Fruit fly (Drosophila melanogaster) whole organism, embryonic: Measurements from ENCODE around the gene CG15642.

Source experiments
- Abd-B ChIP-seq: fragments of 200-800 bp; sonication (Bioruptor generic); optimal IDR thresholded peaks from 2 replicates; lab custom pipeline; 2018; ENCODE audit warnings: missing biosample characterization, mild to moderate bottlenecking, missing genetic modification characterization, moderate library complexity
- Ada2b ChIP-seq: fragments of 200-800 bp; sonication (Bioruptor generic); IDR thresholded peaks from 2 replicates; pipeline ENCODE4 v1.3.6; 2022; ENCODE audit warnings: missing biosample characterization, missing genetic modification characterization
- Atf-2 ChIP-seq: fragments of 200-800 bp; sonication (Bioruptor generic); optimal IDR thresholded peaks from 2 replicates; lab custom pipeline; 2016; ENCODE audit warnings: missing biosample characterization, missing genetic modification characterization
- Atf3 ChIP-seq: fragments of 200-800 bp; sonication (Bioruptor generic); optimal IDR thresholded peaks from 3 replicates; lab custom pipeline; 2016; ENCODE audit warnings: missing biosample characterization, missing genetic modification characterization
- CG11398 ChIP-seq: fragments of 200-800 bp; sonication (Bioruptor generic); optimal IDR thresholded peaks from 2 replicates; lab custom pipeline; 2016; ENCODE audit warnings: missing biosample characterization, missing genetic modification characterization
- CG12071 ChIP-seq: fragments of 200-800 bp; sonication (Bioruptor generic); optimal IDR thresholded peaks from 3 replicates; lab custom pipeline; 2018; ENCODE audit warnings: missing biosample characterization, mild to moderate bottlenecking, missing genetic modification characterization
- CG1529 ChIP-seq: fragments of 200-800 bp; sonication (Bioruptor generic); optimal IDR thresholded peaks from 3 replicates; lab custom pipeline; 2018; ENCODE audit warnings: missing biosample characterization, missing genetic modification characterization
- CG1647 ChIP-seq: fragments of 200-800 bp; sonication (Bioruptor generic); optimal IDR thresholded peaks from 3 replicates; lab custom pipeline; 2016; ENCODE audit warnings: missing biosample characterization, missing genetic modification characterization
- CG17612 ChIP-seq: fragments of 200-800 bp; sonication (Bioruptor generic); IDR thresholded peaks from 2 replicates; pipeline ENCODE4 v1.3.6; 2022; ENCODE audit warnings: missing biosample characterization, missing genetic modification characterization
- CG17829 ChIP-seq: fragments of 200-800 bp; optimal IDR thresholded peaks from 2 replicates; lab custom pipeline; 2019; ENCODE audit warnings: missing biosample characterization, mild to moderate bottlenecking, missing genetic modification characterization, moderate library complexity
- CG17912 ChIP-seq: fragments of 200-800 bp; sonication (Bioruptor generic); optimal IDR thresholded peaks from 2 replicates; lab custom pipeline; 2018; ENCODE audit warnings: missing biosample characterization, mild to moderate bottlenecking, missing genetic modification characterization
- CG18011 ChIP-seq: fragments of 200-800 bp; sonication (Bioruptor generic); optimal IDR thresholded peaks from 2 replicates; lab custom pipeline; 2017; ENCODE audit warnings: missing biosample characterization, missing genetic modification characterization, mild to moderate bottlenecking, moderate library complexity, missing genotype
- CG1832 ChIP-seq: fragments of 200-800 bp; sonication (Bioruptor generic); optimal IDR thresholded peaks from 2 replicates; lab custom pipeline; 2017; ENCODE audit warnings: missing biosample characterization, mild to moderate bottlenecking, missing genetic modification characterization, inconsistent platforms
- CG18599 ChIP-seq: fragments of 200-800 bp; sonication (Bioruptor generic); optimal IDR thresholded peaks from 3 replicates; lab custom pipeline; 2017; ENCODE audit warnings: missing biosample characterization, missing genetic modification characterization, mild to moderate bottlenecking, moderate library complexity, missing genetic modification reagents
- CG2889 ChIP-seq: fragments of 200-800 bp; sonication (Bioruptor generic); IDR thresholded peaks from 3 replicates; pipeline ENCODE4 v1.3.6; 2022; ENCODE audit warnings: missing biosample characterization, missing genetic modification characterization
- CG33557 ChIP-seq: fragments of 200-800 bp; sonication (Bioruptor generic); optimal IDR thresholded peaks from 2 replicates; lab custom pipeline; 2019; ENCODE audit warnings: missing biosample characterization, mild to moderate bottlenecking, missing genetic modification characterization, moderate library complexity
- CG3847 ChIP-seq: fragments of 200-800 bp; sonication (Bioruptor generic); IDR thresholded peaks from 2 replicates; pipeline ENCODE4 v1.3.6; 2022; ENCODE audit warnings: missing biosample characterization, missing genetic modification characterization
- CG4730 ChIP-seq: fragments of 200-800 bp; sonication (Bioruptor generic); IDR thresholded peaks from 2 replicates; pipeline ENCODE4 v1.3.6; 2022; ENCODE audit warnings: missing biosample characterization, missing genetic modification characterization
- CG4854 ChIP-seq: fragments of 200-800 bp; sonication (Bioruptor generic); optimal IDR thresholded peaks from 2 replicates; lab custom pipeline; 2016; ENCODE audit warnings: missing biosample characterization, missing genetic modification characterization, inconsistent platforms
- CG9609 ChIP-seq: fragments of 200-800 bp; sonication (Bioruptor generic); optimal IDR thresholded peaks from 3 replicates; lab custom pipeline; 2016; ENCODE audit warnings: missing biosample characterization, missing genetic modification characterization
- CG9876 ChIP-seq: fragments of 200-800 bp; sonication (Bioruptor generic); optimal IDR thresholded peaks from 2 replicates; lab custom pipeline; 2016; ENCODE audit warnings: missing biosample characterization, missing genetic modification characterization
- Dad ChIP-seq: fragments of 200-800 bp; sonication (Bioruptor generic); optimal IDR thresholded peaks from 3 replicates; lab custom pipeline; 2016; ENCODE audit warnings: missing biosample characterization, missing genetic modification characterization
- Elba2 ChIP-seq: fragments of 200-800 bp; sonication (Bioruptor generic); optimal IDR thresholded peaks from 3 replicates; lab custom pipeline; 2016; ENCODE audit warnings: missing biosample characterization, missing genetic modification characterization
- HHEX ChIP-seq: fragments of 200-800 bp; sonication (Bioruptor generic); optimal IDR thresholded peaks from 3 replicates; lab custom pipeline; 2017; ENCODE audit warnings: missing biosample characterization, mild to moderate bottlenecking, missing genetic modification characterization, missing genetic modification reagents
- Nf-YA ChIP-seq: fragments of 200-800 bp; sonication (Bioruptor generic); IDR thresholded peaks from 2 replicates; pipeline ENCODE4 v1.3.6; 2022; ENCODE audit warnings: missing biosample characterization, missing genetic modification characterization
- YL-1 ChIP-seq: fragments of 200-800 bp; sonication (Bioruptor generic); optimal IDR thresholded peaks from 3 replicates; lab custom pipeline; 2017; ENCODE audit warnings: missing biosample characterization, mild to moderate bottlenecking, missing genetic modification characterization
- ato ChIP-seq: fragments of 200-800 bp; sonication (Bioruptor generic); IDR thresholded peaks from 2 replicates; pipeline ENCODE4 v1.3.6; 2022; ENCODE audit warnings: missing biosample characterization, missing genetic modification characterization; ENCODE audit not compliant: partially characterized antibody
- bbx ChIP-seq: fragments of 200-800 bp; sonication (Bioruptor generic); IDR thresholded peaks from 2 replicates; pipeline ENCODE4 v1.3.6; 2022; ENCODE audit warnings: missing biosample characterization, missing genetic modification characterization; ENCODE audit not compliant: partially characterized antibody
- chm ChIP-seq: fragments of 200-800 bp; sonication (Bioruptor generic); IDR thresholded peaks from 2 replicates; pipeline ENCODE4 v1.3.6; 2022; ENCODE audit warnings: missing biosample characterization, missing genetic modification characterization
- dan ChIP-seq: fragments of 200-800 bp; sonication (Bioruptor generic); IDR thresholded peaks from 2 replicates; pipeline ENCODE4 v1.3.6; 2022; ENCODE audit warnings: missing biosample characterization, missing genetic modification characterization
- dysf ChIP-seq: fragments of 200-800 bp; sonication (Bioruptor generic); IDR thresholded peaks from 3 replicates; pipeline ENCODE4 v1.3.6; 2022; ENCODE audit warnings: missing biosample characterization, missing genetic modification characterization
- fd64A ChIP-seq: fragments of 200-800 bp; sonication (Bioruptor generic); optimal IDR thresholded peaks from 3 replicates; lab custom pipeline; 2018; ENCODE audit warnings: missing biosample characterization, mild to moderate bottlenecking, missing genetic modification characterization
- gcm ChIP-seq: fragments of 200-800 bp; sonication (Bioruptor generic); optimal IDR thresholded peaks from 2 replicates; lab custom pipeline; 2019; ENCODE audit warnings: missing biosample characterization, mild to moderate bottlenecking, missing genetic modification characterization, moderate library complexity
- gcm2 ChIP-seq: fragments of 200-800 bp; sonication (Bioruptor generic); optimal IDR thresholded peaks from 2 replicates; lab custom pipeline; 2016; ENCODE audit warnings: missing biosample characterization, missing genetic modification characterization
- gem ChIP-seq: fragments of 200-800 bp; sonication (Bioruptor generic); optimal IDR thresholded peaks from 2 replicates; lab custom pipeline; 2019; ENCODE audit warnings: missing biosample characterization, mild to moderate bottlenecking, missing genetic modification characterization, moderate library complexity
- gsb ChIP-seq: fragments of 200-800 bp; sonication (Bioruptor generic); IDR thresholded peaks from 2 replicates; pipeline ENCODE4 v1.3.6; 2022; ENCODE audit warnings: missing biosample characterization, missing genetic modification characterization
- jumu ChIP-seq: fragments of 200-800 bp; sonication (Bioruptor generic); optimal IDR thresholded peaks from 3 replicates; lab custom pipeline; 2016; ENCODE audit warnings: missing biosample characterization, missing genetic modification characterization
- klu ChIP-seq: fragments of 200-800 bp; sonication (Bioruptor generic); IDR thresholded peaks from 2 replicates; pipeline ENCODE4 v1.3.6; 2022; ENCODE audit warnings: missing biosample characterization, missing genetic modification characterization
- nerfin-2 ChIP-seq: fragments of 200-800 bp; sonication (Bioruptor generic); IDR thresholded peaks from 2 replicates; pipeline ENCODE4 v1.3.6; 2022; ENCODE audit warnings: missing biosample characterization, missing genetic modification characterization; ENCODE audit not compliant: partially characterized antibody
- peb ChIP-seq: fragments of 200-800 bp; sonication (Bioruptor generic); IDR thresholded peaks from 2 replicates; pipeline ENCODE4 v1.3.6; 2022; ENCODE audit warnings: missing biosample characterization, missing genetic modification characterization
- pita ChIP-seq: fragments of 200-800 bp; sonication (Bioruptor generic); optimal IDR thresholded peaks from 2 replicates; lab custom pipeline; 2017; ENCODE audit warnings: missing biosample characterization, mild to moderate bottlenecking, missing genetic modification characterization
- pzg ChIP-seq: fragments of 200-800 bp; sonication (Bioruptor generic); optimal IDR thresholded peaks from 3 replicates; lab custom pipeline; 2018; ENCODE audit warnings: missing biosample characterization, mild to moderate bottlenecking, missing genetic modification characterization, moderate library complexity
- sc ChIP-seq, 3 experiments: fragments of >200 bp in 2 of 3; fragments of 200-800 bp in 1 of 3; sonication (Bioruptor generic) in 1 of 3; optimal IDR thresholded peaks; 2 replicates in 2 of 3; 3 replicates in 1 of 3; lab custom pipeline; 2017; ENCODE audit warnings: mild to moderate bottlenecking in 1 of 3, missing biosample characterization in 1 of 3, missing genetic modification characterization in 1 of 3, missing genetic modification reagents in 1 of 3
- sd ChIP-seq: fragments of 200-800 bp; sonication (Bioruptor generic); optimal IDR thresholded peaks from 3 replicates; lab custom pipeline; 2018; ENCODE audit warnings: missing biosample characterization, mild to moderate bottlenecking, missing genetic modification characterization, moderate library complexity
- sob ChIP-seq: fragments of 200-800 bp; sonication (Bioruptor generic); IDR thresholded peaks from 2 replicates; pipeline ENCODE4 v1.3.6; 2022; ENCODE audit warnings: missing biosample characterization, missing genetic modification characterization
- sqz ChIP-seq: fragments of 200-800 bp; sonication (Bioruptor generic); optimal IDR thresholded peaks from 3 replicates; lab custom pipeline; 2018; ENCODE audit warnings: missing biosample characterization, mild to moderate bottlenecking, missing genetic modification characterization
- tll ChIP-seq, 2 experiments: fragments of 200-800 bp in 1 of 2; fragments of >200 bp in 1 of 2; sonication (Bioruptor generic) in 1 of 2; optimal IDR thresholded peaks; 2 replicates each; lab custom pipeline; 2017 to 2019; ENCODE audit warnings: missing biosample characterization in 2 of 2, missing genetic modification characterization in 2 of 2, mild to moderate bottlenecking in 1 of 2, moderate library complexity in 1 of 2
- ttk ChIP-seq: fragments of 200-800 bp; sonication (Bioruptor generic); IDR thresholded peaks from 2 replicates; pipeline ENCODE4 v2.1.2; 2022; ENCODE audit warnings: missing biosample characterization, missing genetic modification characterization
- unc-4 ChIP-seq: fragments of 200-800 bp; sonication (Bioruptor generic); IDR thresholded peaks from 2 replicates; pipeline ENCODE4 v1.3.6; 2022; ENCODE audit warnings: missing biosample characterization, missing genetic modification characterization; ENCODE audit not compliant: partially characterized antibody

CG15642 gene

DNA sequence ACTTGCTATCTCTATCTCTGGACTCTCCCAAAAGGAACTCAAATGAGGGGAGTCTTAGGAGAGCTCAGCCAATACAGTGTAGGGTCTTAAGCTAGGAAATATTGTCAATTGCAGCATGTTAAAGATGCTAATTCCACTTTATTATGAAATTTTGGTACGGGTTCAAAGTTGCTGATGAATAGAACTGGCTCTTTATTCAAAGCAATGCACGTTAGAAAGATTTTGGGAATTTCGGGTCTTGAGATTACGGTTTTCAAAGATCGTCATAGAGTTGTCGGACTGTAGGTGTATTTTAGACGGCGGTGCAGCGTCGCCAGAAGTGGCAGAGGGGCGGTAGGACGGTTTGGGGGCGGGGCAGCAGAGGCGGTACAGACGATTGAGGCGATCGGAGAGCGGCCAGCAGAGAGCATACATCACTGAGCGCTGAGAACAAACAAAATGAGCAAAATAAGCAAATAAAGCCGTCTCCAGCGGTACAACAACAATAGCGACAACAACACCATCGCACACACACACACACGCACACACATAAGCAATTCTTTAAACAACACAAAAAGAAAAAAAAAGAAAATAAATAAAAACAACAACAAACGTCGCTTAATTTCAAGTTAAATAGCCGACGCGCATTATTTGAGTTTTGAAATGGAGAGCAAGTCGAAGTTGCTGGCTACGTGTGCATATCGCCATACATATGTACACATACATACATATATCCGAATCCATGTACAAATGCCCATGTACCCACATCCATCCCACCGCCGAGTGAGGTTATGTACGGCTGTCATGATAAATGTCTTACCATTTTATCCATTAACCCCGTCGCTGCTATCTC is 30.1 kb upstream of the CG15642 start (continued):
- TF ChIP-seq CG12071 (no peak), Elba2 (no peak), CG4854 (no peak), Nf-YA (no peak), Abd-B (GFP tag; lab: Kevin White, UChicago) (no peak), CG1647 (no peak), CG1529 (GFP tag; lab: Kevin White, UChicago) (no peak), dysf (GFP tag; lab: Robert Waterston, UW) (no peak), ttk (GFP tag; lab: Robert Waterston, UW) (no peak), CG17829 (no peak), chm (peak; percentile 11; the same call in 1 of the 2 replicates), CG11398 (GFP tag; lab: Kevin White, UChicago) (no peak), gcm2 (GFP tag; lab: Kevin White, UChicago) (no peak), Atf3 (GFP tag; lab: Kevin White, UChicago) (no peak), CG1832 (GFP tag; lab: Kevin White, UChicago) (no peak), CG18599 (GFP tag; lab: Kevin White, UChicago) (no peak), CG9609 (GFP tag; lab: Kevin White, UChicago) (no peak), CG17612 (GFP tag; lab: Robert Waterston, UW) (no peak), CG2889 (GFP tag; lab: Robert Waterston, UW) (no peak), fd64A (GFP tag; lab: Kevin White, UChicago) (peak; percentile 29), sc (optimal IDR thresholded peaks at IDR 0.05; lab: Kevin White, UChicago) (no peak), sc (GFP tag; optimal IDR thresholded peaks at IDR 0.05; lab: Kevin White, UChicago) (no peak), ato (GFP tag; lab: Robert Waterston, UW) (no peak), tll (GFP tag; optimal IDR thresholded peaks at IDR 0.05; lab: Kevin White, UChicago) (no peak), sob (GFP tag; lab: Robert Waterston, UW) (no peak), gem (tag; lab: Kevin White, UChicago) (peak; percentile 23), CG33557 (peak; percentile 33), pita (GFP tag; lab: Kevin White, UChicago) (no peak), jumu (no peak), Atf-2 (GFP tag; lab: Kevin White, UChicago) (no peak), gsb (GFP tag; lab: Robert Waterston, UW) (no peak), CG17912 (GFP tag; lab: Kevin White, UChicago) (no peak), unc-4 (GFP tag; lab: Robert Waterston, UW) (no peak), CG3847 (GFP tag; lab: Robert Waterston, UW) (no peak), YL-1 (GFP tag; lab: Kevin White, UChicago) (no peak), CG4730 (no peak), klu (no peak), dan (GFP tag; lab: Robert Waterston, UW) (no peak), sd (tag; lab: Kevin White, UChicago) (no peak), sqz (GFP tag; lab: Kevin White, UChicago) (peak; percentile 39), pzg (no peak), CG9876 (GFP tag; lab: Kevin White, UChicago) (no peak), Ada2b (GFP tag; lab: Robert Waterston, UW) (no peak), gcm (GFP tag; lab: Kevin White, UChicago) (no peak), peb (GFP tag; lab: Robert Waterston, UW) (peak; percentile 6; the same call in 1 of the 2 replicates), nerfin-2 (no peak), Dad (no peak), CG18011 (GFP tag; lab: Kevin White, UChicago) (no peak), HHEX (GFP tag; lab: Kevin White, UChicago) (no peak), bbx (GFP tag; lab: Robert Waterston, UW) (no peak)
